Worm (Caenorhabditis elegans): ENCODE data around the gene rab-14.
A peak's percentile ranks its signal among the peaks of the same experiment; 100 is the strongest.

rab-14 gene

DNA sequence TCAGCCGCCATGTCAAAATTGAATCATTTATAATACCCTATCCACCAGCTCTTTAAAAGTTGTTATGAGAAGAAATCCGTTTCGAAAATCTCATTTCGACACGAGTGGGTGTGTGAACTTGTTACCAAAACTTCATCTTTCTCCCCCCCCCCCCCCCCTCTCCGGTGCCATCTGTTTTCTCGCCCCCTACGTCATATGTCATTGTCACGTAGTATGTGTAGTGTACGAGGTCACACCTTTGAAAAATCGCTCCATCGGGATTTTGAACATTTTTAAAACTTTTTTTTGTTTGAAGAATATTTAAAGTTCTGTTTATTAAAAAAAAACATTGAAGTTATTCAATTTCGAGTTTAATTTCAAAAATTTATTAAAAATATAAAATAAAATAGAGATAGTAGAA, 21.4 kb upstream of the rab-14 start:
- TF ChIP-seq him-1 (tag; optimal IDR thresholded peaks at IDR 0.05) (no peak), W03F9.2 (tag; optimal IDR thresholded peaks at IDR 0.05) (no peak), dao-5 (tag; optimal IDR thresholded peaks at IDR 0.05) (no peak)

DNA sequence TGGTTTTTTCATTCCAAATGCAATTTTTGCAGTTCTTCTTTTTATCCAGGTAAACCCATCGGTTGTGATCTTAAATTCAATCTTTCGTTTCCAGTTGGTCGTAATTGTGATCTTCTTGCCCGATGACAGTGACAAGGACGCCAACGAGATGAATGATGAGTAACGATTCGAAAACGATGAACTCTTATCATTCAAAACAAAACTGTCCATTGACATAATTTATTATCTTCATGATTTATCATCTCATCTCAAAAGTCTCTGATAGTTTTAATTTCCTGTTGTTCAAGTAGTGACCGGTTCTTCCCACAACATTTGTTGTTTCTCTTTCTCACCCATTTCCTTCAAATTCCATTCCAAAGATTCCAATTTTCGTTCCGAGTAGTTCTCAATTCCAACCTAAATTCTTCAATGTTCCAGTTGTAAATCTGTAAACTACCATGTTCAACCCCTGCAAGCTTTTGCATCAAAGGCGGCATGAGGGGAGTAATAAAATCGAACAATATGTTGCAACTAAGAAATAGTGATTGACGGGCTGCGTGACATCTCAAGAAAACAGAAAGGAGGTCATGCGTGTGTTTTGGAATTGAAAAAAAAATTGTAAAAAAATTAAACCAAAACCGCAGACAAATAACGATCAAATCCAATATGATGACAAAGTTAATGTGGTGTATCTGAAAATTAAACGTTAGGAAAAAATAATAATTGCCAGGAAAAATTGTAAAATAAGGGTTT, 19.9 kb upstream of the rab-14 start:
- TF ChIP-seq him-1 (tag; optimal IDR thresholded peaks at IDR 0.05) (no peak), W03F9.2 (tag; optimal IDR thresholded peaks at IDR 0.05) (no peak), dao-5 (tag; optimal IDR thresholded peaks at IDR 0.05) (no peak)

DNA sequence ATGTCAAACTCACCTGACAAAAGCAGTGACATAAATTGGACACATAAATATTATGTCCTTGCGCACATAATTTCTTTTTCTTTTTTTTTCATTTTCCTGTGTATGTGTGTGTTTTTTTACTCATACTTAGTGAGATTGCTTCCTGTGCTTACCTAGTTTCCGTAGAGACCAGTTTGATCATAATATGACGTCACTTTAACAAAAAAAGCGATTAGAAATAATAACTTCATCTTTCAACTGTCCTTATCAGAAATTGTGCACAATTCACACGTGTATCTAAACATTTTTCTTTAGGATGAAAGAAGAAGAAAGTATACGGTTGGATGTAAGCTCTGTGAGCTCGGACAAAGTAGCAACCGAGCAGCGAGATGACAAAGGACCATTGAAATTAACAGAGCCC, 15.6 kb upstream of the rab-14 start:
- TF ChIP-seq him-1 (tag; optimal IDR thresholded peaks at IDR 0.05) (no peak), W03F9.2 (tag; optimal IDR thresholded peaks at IDR 0.05) (no peak), dao-5 (tag; optimal IDR thresholded peaks at IDR 0.05) (no peak)

DNA sequence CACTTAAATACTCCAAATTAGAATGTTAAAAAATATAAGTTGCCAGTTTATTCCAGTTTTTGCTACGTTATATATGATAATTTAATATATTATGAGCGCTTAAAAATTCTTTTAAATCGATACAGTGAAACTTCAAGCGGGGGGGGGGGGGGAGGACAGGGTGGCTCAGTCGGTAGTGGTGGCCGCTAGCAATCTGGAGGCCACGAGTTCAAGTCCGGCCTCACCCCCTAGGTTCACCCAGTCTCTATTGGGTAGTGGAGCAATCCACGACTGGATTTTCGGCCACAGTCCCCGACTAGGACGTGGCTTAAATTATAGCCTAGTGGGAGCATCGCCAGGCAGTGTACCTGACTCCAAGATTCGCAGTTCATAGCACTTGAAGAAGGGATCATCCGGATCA, 14.6 kb upstream of the rab-14 start:
- TF ChIP-seq W03F9.2 (tag; optimal IDR thresholded peaks at IDR 0.05), result no peak
- no peak for TF ChIP-seq dao-5 (tag; optimal IDR thresholded peaks at IDR 0.05)
- no peak for TF ChIP-seq him-1 (tag; optimal IDR thresholded peaks at IDR 0.05)

DNA sequence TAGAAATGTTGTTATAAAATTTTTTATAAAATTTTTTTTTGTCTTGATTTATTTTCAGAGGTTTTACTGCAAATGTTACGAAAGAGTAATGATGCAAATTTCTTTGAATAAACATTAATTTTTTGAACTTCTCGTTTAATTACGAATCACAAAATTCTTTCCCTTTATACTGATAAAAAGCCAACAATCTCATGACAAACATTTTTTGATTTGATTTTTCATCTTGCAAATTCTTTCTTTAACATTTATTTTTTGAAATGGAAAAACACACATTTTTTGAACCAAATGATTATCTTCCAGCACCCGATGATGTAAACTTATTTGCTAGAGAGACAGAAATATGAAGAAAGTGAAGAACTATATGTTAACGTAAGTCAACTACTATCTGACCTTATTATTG, 13.8 kb upstream of the rab-14 start, which contains the start of gene K09E9.1:
K09E9.1 (plus strand) TSS at position 301 of the 400 bp plus-strand sequence.
- TF ChIP-seq W03F9.2 (tag; optimal IDR thresholded peaks at IDR 0.05) (no peak), dao-5 (tag; optimal IDR thresholded peaks at IDR 0.05) (no peak), him-1 (tag; optimal IDR thresholded peaks at IDR 0.05) (no peak)

DNA sequence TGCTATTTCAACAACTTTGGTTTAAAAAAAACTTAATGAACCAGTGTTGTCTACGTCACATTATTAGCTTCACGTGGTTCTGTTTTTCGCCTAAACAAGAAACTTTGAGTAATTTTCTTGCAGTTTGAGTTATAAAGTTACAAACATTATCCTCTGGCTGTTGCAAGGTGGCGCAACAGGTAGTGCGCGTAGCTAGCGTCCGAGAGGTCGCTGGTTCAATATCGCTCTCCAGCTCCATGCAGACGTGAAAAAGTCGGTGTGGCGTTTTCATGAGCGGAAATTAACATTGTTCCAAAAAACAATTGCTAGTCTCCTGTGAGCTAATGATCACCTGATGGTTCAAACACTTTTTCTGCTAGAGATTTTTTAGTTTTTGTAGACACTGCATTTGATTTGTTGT, 12.8 kb upstream of the rab-14 start:
- TF ChIP-seq dao-5 (tag; optimal IDR thresholded peaks at IDR 0.05) (peak; percentile 45), him-1 (tag; optimal IDR thresholded peaks at IDR 0.05) (no peak), W03F9.2 (tag; optimal IDR thresholded peaks at IDR 0.05) (no peak)

DNA sequence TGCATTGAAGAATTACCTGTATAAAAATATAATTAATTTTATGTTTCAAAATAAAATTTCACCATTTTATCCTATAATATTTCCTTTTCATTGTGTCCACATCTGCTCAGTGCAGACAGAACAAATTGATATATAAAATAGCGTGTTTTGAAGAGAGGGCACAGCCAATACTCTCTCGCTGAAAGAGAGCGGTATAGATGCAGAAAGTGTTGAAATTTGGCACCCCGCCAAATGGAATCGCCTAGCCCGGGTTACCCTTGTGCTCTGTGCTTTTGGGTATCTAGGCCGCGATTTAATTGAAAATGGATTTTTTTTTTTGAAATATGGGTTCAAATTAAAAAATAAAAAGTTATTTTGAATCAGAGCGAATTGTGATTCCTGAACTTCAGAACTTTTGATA, 10.7 kb upstream of the rab-14 start:
- no peak for TF ChIP-seq W03F9.2 (tag; optimal IDR thresholded peaks at IDR 0.05)
- no peak for TF ChIP-seq dao-5 (tag; optimal IDR thresholded peaks at IDR 0.05)
- no peak for TF ChIP-seq him-1 (tag; optimal IDR thresholded peaks at IDR 0.05)

DNA sequence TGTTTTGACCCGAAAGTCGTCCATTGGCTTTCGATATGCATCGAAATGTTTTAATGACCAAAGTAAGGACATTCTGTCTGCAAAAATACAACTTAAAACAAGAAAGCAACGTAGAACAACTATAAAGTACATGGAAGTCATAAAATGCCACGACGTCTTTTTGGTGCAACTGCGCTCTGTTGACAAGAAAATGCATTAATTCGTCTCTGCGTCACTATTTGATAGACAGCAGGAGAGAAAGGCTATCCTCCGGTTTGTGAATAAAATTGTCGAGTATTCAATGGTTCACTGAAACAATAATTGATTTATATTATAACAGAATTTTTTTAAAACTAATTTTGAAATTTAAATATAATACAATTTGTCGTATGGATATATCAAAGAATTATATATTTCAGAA, 10.0 kb upstream of the rab-14 start, which contains the start of gene ergi-3:
ergi-3 (minus strand) TSS at position 311 of the 400 bp plus-strand sequence.
- TF ChIP-seq W03F9.2 (tag; optimal IDR thresholded peaks at IDR 0.05) (peak; percentile 77), him-1 (tag; optimal IDR thresholded peaks at IDR 0.05) (no peak)

DNA sequence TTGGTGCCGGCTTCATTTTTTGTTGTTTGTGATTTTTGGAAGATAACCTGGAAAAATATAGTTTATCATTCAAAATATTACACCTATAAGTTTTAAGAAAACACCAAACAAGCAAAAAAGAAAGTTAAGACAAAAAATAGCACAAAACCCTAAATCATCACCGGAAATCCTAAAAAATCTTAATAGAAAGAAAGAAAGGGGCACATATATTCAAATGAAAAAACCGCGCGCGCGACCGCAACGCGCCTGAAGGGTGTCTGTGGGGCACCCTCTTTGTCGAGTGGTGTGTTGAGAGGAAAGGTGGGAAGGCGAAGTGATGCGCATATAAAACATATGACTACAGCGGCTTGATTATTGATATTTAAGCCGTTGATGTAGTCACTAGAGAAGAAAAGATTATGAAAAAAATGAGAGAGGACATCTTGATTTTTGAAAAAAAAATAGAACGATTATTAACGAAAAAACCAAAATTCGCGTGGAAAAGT, 7.4 kb upstream of the rab-14 start, which contains the start of gene K09E9.3:
K09E9.3 (minus strand) TSS at position 51 of the 485 bp plus-strand sequence.
- TF ChIP-seq him-1 (tag; optimal IDR thresholded peaks at IDR 0.05) (no peak), W03F9.2 (tag; optimal IDR thresholded peaks at IDR 0.05) (no peak), dao-5 (tag; optimal IDR thresholded peaks at IDR 0.05) (no peak)

DNA sequence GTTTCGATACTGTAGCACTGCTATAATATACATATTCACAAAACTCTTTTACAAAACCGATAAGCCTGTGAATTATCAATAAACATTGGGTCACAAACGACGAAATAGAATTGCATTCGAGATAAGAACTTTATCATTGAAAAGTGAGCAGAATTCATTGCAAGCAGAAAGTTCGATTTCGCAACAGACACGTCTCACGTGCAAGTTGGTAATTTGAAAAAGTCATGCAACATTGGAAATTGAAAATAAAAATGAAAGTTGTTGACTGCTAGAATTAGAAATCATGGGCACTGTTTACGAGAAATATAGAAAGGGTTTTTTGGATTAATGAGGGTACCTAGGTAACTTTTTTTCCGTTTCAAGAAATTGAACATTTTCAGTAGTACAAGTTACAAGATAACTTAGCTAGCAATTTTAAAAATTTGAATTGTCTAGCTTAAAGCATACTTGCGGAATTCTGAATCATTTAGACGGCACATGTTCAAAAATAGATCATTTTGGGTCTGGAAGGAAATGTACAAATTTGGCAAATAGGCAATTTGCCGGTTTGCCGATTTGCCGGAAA, 4.2 kb upstream of the rab-14 start:
- no peak for TF ChIP-seq dao-5 (tag; optimal IDR thresholded peaks at IDR 0.05)
- TF ChIP-seq W03F9.2 (tag; optimal IDR thresholded peaks at IDR 0.05), result peak; percentile 74
- TF ChIP-seq him-1 (tag; optimal IDR thresholded peaks at IDR 0.05), result peak; percentile 10

DNA sequence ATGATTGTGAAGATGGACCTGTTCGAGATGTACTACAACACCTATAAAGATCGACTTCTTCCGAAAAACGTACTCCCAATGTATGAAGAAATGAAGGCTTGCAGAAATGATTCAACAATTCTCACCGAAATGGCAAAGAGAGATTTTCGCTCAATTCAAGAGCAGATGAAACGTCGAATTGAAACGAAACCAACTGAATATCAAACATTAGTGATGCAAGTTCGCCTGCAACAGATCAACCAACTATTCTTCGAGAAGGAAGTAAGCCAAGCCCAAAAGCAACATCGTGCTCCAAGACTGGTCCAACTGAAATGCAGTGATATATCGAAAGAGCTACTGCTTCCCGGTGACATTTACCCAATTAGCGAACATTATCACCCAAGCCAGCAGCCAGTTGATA, 3.3 kb upstream of the rab-14 start:
- TF ChIP-seq dao-5 (tag; optimal IDR thresholded peaks at IDR 0.05) (no peak), him-1 (tag; optimal IDR thresholded peaks at IDR 0.05) (no peak), W03F9.2 (tag; optimal IDR thresholded peaks at IDR 0.05) (no peak)

DNA sequence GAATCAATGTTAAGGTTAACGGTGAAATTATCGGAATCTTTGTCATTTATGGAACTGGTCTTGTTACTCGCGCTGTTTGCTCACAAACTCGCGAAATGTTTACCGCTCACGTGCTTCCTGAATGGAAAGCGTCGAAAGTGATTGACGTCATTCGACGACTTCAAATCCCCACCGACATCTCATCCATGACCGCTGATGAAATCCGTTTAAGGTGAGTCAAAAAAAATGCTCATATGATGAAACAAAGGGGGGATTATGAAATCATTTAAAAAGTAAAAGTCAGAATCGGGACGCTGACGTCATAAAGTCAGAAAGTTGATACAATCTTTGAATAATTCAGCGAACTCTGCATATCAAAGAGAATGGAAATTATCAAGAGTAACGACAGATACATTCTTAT, 2.2 kb upstream of the rab-14 start:
- TF ChIP-seq dao-5 (tag; optimal IDR thresholded peaks at IDR 0.05) (no peak), him-1 (tag; optimal IDR thresholded peaks at IDR 0.05) (no peak), W03F9.2 (tag; optimal IDR thresholded peaks at IDR 0.05) (no peak)

DNA sequence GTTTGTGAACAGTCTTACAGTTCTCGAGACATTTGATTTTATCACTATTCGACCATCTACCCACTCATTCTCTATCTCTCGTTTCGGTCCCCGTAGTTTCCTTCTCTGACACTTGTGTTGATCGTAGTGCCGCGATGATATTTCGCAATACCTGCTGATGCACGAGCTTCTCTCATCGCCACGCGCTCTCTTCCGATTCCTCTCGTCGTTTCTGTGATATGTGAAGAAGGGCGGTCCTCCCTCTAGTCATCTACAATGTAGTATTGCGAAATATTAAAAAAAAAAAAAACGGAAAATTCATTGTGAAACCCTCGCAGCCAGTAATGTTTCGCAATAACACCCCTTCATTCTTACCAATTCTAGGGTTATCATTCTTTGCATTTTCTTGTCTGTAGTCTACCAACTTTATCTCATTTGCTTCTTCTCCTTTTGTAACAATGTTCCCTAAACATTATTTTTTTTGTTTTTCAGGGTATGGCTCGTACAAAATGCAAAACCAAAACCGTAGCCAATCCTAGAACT, 1.1 kb upstream of the rab-14 start, which contains the start of gene nipi-3:
nipi-3 (plus strand) TSS at position 472 of the 522 bp plus-strand sequence.
- TF ChIP-seq W03F9.2 (tag; optimal IDR thresholded peaks at IDR 0.05) (peak; percentile 86), dao-5 (tag; optimal IDR thresholded peaks at IDR 0.05) (no peak), him-1 (tag; optimal IDR thresholded peaks at IDR 0.05) (peak; percentile 82)

DNA sequence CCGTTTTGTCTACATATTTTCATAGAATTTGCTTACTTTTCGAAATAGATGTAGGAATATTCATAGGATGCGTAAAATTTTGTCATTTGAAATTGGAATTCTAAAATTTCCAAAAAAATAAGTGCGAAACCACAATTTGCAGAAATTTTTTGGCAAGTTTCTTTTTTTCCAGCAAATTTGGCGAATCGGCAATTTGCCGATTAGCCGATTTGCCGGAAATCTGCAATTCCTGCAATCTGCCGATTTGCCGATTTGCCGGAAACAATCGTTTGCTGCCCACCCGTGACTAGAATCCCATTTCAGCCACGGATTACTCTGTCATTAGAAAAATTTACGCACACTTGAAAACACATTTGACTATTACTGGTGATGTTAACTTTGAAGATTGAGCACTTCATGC, 2.2 kb downstream of the rab-14 start:
- no peak for TF ChIP-seq him-1 (tag; optimal IDR thresholded peaks at IDR 0.05)
- TF ChIP-seq dao-5 (tag; optimal IDR thresholded peaks at IDR 0.05), result no peak
- no peak for TF ChIP-seq W03F9.2 (tag; optimal IDR thresholded peaks at IDR 0.05)

Measured in whole organism, L4/young adult.